Fruit fly (Drosophila melanogaster) whole organism: ENCODE measurements around the gene Ugt49B2.
A peak's percentile ranks its signal among the peaks of the same experiment; 100 is the strongest.

Source experiments
- CG8478 ChIP-seq: fragments of >200 bp; optimal IDR thresholded peaks from 2 replicates; lab custom pipeline; 2018; ENCODE audit warnings: inconsistent platforms
- Dll ChIP-seq: fragments of >200 bp; optimal IDR thresholded peaks from 2 replicates; lab custom pipeline; 2017
- EcR ChIP-seq, 2 experiments: fragments of >200 bp; optimal IDR thresholded peaks; 2 replicates each; lab custom pipeline; 2017; ENCODE audit warnings: missing biosample characterization in 2 of 2, missing genetic modification characterization in 2 of 2, missing genetic modification reagents in 2 of 2
- pan ChIP-seq: fragments of >200 bp; optimal IDR thresholded peaks from 2 replicates; lab custom pipeline; 2017
- psq ChIP-seq: fragments of >200 bp; optimal IDR thresholded peaks from 2 replicates; lab custom pipeline; 2017
- usp ChIP-seq: fragments of >200 bp; optimal IDR thresholded peaks from 2 replicates; lab custom pipeline; 2017; ENCODE audit warnings: missing biosample characterization, missing genetic modification characterization, mixed read lengths

Gene Ugt49B2

DNA sequence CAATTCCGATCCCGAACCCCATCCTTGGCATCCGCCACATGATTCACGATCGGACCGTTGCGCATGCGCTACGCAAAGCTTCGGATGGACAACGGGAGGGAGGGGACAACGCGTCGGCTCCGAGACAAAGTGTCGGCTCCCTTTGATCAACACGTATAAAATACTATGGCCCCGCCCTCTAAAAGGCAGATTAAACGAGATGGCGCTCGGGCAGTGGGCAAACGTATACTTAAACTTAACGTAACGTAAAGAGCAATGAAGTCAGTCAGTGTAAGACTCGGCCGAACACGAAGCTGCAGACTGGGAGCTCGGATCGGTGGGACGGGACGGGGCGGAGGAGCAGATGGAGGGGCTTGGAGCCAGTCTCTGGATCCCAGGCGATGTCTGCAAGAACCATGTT, 17.3 kb upstream of the Ugt49B2 start:
- TF ChIP-seq usp (no peak), Dll (lab: Kevin White, UChicago) (peak; percentile 42)

DNA sequence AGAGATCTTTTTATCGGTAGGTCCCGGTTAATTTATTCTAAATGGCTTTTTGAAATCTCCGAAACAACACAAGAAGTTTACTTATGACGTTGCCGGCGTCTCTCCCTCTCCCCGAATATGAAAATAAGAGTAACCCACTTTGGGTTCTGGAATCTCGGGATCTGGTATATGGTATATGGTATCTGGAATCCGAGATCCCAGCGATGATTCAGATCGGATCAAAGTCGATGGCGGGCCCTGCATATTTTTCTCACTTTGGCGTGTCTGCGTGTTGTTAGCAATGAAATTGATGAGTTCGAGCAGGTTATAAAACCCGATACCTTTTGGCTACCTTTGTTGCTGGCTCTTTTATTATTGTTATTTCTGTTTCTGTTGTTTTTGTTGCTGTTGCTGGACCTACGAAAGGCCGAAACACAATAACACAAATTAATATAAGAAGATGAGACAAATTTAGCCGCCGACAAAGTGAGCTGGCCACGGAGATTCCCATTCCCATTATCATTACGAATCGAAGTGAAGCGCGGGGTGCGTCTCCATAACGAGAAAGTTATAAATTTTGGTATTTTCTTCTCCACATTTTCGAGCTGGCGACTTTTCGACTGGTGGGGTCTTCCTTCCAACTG, 15.6 kb upstream of the Ugt49B2 start:
- no peak for TF ChIP-seq psq
- TF ChIP-seq Dll (lab: Kevin White, UChicago), result no peak
- TF ChIP-seq usp, result no peak
- TF ChIP-seq pan, result no peak
- TF ChIP-seq CG8478 (lab: Kevin White, UChicago), result no peak
- no peak for TF ChIP-seq EcR (GFP tag; optimal IDR thresholded peaks at IDR 0.05; lab: Kevin White, UChicago)

DNA sequence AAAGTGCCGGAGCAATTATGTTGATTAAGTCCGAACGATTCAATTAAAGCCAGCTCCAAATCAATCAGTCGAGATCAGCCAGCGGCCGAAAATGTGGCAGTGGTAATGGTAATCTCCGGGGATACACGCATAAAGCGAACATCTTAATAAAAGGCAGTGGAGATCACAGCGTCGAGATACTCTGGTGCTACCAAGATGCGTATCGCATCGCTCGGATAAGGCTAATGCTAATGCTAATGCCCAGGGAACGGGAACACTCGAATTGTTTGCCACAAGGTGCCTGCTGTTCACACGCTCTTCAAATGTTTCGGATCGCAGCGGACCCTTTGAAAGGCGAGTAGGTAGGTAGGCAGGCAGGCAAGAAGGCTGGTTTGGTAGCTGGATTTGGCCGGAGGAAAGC, 14.6 kb upstream of the Ugt49B2 start:
- TF ChIP-seq Dll (lab: Kevin White, UChicago) (no peak), usp (no peak), CG8478 (lab: Kevin White, UChicago) (no peak), pan (no peak), psq (no peak), EcR (GFP tag; optimal IDR thresholded peaks at IDR 0.05; lab: Kevin White, UChicago) (no peak)

DNA sequence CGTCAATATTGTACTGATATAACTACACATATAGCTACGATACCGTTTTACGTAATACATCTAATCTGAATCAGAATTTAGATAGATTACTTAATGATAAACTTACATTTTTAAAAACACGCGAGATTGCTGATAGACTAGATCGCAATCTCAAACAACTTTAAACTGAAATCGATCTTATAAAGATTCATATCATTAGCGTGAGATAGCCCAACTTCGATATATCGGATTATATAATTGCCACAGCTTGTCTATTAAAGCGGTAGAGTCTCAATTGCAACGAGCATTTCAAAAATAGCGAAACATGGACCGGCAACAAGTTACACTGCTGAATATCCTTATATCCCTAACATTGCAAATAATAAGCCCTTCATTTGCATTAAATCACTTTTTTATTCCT, 9.3 kb upstream of the Ugt49B2 start, which contains the start of gene CheB93b:
Gene CheB93b (plus strand): TSS at position 301 of the 400 bp plus-strand sequence.
- TF ChIP-seq CG8478 (lab: Kevin White, UChicago), result no peak

DNA sequence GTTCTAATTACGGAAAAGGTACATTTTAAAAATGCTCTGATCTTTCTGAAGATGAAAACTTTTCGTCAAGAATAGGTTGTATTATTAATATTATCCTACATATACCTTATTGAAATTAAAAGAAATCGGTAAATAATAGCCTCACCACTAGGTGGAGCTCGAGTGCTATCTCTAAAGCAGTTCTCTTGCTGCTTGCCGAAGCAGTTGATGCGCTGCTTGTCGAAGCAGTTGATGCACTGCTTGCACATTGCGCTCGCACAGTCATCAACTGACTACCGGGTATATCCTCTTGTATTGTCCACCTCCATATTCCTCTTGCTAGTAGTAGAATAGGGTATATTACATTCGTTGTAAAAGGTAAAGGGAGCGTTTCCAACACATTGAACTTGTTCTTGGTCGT, 8.8 kb upstream of the Ugt49B2 start:
- TF ChIP-seq psq, result no peak

DNA sequence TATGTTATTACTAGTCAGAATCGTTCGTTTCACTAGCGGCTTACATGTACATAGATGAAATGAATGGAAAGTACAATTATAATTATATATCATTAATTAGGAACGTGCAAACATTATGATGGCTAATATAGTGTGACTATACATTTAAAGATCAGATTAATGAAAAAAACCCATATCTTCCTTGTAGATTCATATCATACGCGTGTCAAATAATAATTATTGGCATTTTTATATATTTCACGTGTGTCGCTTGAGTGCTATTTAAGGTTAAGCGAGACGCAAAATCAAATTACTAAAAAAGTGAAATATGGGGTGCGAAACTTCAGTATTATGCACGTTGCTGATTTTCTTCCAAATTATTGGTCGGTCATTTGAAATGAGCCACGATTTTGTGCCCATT, 7.6 kb upstream of the Ugt49B2 start, which contains the start of gene CheB93a:
Gene CheB93a (plus strand): TSS at position 301 of the 400 bp plus-strand sequence.
- TF ChIP-seq Dll (lab: Kevin White, UChicago), result no peak
- TF ChIP-seq EcR (GFP tag; optimal IDR thresholded peaks at IDR 0.05; lab: Kevin White, UChicago), result no peak
- TF ChIP-seq usp, result no peak
- TF ChIP-seq psq, result no peak
- TF ChIP-seq pan, result no peak
- TF ChIP-seq CG8478 (lab: Kevin White, UChicago), result no peak

DNA sequence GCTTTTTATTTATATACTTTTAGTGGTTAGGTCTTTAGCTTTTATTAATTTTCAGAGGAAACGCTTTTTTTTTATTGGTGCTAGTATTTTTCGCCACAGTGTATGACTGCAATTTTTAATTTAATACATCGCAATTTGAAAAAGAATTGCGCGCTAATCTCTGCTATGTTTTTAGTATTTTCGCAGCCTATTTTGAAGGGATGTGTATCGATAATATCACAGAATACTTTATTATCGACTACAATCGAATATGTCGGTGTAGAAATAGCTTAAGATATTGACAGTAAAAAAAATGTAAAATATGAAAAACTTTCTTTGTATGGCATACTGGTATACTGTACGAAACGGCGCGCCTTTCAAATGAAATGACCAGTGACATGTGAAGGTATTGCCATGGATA, 7.2 kb upstream of the Ugt49B2 start:
- TF ChIP-seq CG8478 (lab: Kevin White, UChicago), result no peak
- TF ChIP-seq EcR (GFP tag; optimal IDR thresholded peaks at IDR 0.05; lab: Kevin White, UChicago), result no peak

DNA sequence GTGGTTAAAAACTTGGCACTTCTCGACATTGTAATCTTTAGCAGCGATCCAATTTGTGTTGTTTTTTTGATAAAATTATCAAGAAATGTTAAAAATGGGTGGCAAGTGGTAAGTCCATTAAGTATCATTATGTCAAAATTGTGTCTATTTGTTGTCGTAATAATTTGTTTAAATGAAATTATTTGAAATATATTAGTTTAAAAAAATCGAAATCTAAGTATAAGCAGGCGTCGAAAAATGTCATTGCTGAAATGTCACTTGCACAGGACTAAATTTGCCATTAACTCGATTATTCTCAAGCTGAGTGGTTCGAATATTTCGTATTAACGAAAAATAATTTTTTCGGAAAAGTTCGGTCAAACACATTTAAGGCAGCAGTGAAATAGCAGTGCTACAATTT, 3.9 kb upstream of the Ugt49B2 start, which contains the start of gene CG7907:
Gene CG7907 (plus strand): TSS at position 301 of the 400 bp plus-strand sequence.
- TF ChIP-seq EcR (GFP tag; optimal IDR thresholded peaks at IDR 0.05; lab: Kevin White, UChicago), result no peak
- TF ChIP-seq Dll (lab: Kevin White, UChicago), result no peak
- TF ChIP-seq usp, result no peak
- no peak for TF ChIP-seq psq
- no peak for TF ChIP-seq pan
- TF ChIP-seq CG8478 (lab: Kevin White, UChicago), result no peak

DNA sequence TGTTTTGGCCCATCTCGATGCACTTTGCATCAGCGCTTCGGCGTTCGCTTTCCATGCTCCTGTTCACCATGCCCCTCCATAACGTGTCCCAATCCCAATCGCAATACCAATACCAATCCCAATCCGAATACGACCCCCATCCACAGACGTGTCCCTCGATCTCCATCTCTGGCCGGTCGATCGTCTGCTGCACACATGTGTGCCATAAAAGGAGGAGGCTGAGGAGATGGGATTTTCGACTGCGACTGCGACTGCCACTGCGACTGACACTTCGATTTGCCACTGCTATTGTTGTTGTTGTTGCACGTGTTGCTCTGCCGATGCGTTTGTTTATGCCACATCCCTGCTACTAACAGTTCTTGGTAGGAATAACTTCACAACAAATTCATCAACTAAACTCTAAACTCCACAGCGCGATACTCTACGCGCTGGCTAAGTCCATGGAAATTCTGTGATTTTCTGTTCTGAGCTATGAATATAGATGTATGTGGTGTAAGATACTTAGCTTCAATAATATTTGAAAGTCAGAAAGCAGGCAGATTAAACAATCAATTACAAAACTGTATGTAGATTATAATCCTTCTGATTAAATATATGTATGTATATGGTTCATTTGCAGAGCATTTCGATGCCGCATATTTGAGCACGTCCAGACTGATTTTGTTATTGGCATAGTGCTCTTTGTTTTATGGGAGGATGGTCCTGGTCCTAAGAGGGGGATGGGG, 6.4 kb downstream of the Ugt49B2 start:
- no peak for TF ChIP-seq CG8478 (lab: Kevin White, UChicago)
- TF ChIP-seq usp, result no peak

DNA sequence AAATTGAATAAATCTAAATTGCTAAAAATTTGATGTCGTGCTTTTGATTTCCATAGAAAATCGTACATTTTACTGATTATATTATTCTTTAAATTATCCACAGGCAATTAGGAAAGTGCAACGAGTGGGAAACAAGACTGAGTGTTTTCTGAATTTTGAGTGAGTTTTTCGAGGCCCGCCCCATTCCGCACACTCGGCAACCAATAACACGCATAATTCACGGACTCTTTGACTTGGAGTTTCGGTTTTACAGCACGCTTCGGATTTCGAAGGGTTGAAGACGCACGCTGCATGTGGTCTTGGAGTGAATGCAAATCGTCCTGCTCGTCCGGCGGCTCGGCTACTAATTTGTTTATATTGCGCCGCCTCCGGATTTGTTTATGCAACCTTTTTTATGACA, 7.3 kb downstream of the Ugt49B2 start:
- TF ChIP-seq pan (no peak), EcR (GFP tag; optimal IDR thresholded peaks at IDR 0.05; lab: Kevin White, UChicago) (no peak), usp (no peak), CG8478 (lab: Kevin White, UChicago) (no peak), psq (no peak), Dll (lab: Kevin White, UChicago) (no peak)

DNA sequence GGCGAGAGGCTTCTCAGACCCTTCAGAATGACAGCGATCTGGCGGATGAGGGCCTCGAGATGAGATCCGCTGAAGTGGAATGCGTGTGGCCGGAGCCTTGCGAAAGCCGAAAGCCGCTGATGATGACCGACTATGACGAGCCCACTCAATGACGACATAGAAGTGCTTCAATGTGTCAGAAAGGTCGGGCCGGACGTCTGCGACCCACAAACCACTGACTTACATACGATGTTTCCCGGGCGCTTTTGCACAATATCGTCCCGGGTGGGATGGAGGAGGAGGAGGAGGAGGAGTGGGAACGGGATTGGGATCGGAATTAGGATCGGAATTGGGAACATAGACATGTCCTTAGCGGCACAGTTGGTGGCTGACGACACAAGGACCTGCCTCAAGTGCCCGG, 8.6 kb downstream of the Ugt49B2 start:
- TF ChIP-seq Dll (lab: Kevin White, UChicago) (no peak), psq (no peak), pan (no peak), usp (no peak), EcR (GFP tag; optimal IDR thresholded peaks at IDR 0.05; lab: Kevin White, UChicago) (no peak), CG8478 (lab: Kevin White, UChicago) (no peak)

DNA sequence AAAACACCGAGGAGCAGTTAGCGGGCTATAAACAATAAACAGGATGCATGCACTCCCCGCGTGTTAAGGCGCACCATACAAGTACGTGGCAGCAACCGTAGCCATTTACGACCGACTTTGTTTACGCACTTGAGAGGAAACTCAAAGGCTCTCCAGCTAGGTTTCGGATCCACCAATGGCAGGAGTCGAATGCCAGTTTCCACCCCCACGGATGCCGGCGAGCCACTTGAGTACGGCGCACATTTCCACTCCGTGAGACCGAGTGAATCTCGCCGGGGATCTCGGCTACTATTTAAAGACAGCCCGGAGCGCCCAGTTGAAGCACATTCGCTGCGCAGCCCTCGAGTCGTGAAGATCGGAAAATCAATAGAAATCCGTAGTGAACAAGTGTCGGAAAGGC, 11.0 kb downstream of the Ugt49B2 start, which contains the start of gene bap:
Gene bap (plus strand): TSS at position 317 of the 400 bp plus-strand sequence.
- TF ChIP-seq usp (no peak), pan (no peak), Dll (lab: Kevin White, UChicago) (no peak), CG8478 (lab: Kevin White, UChicago) (no peak), EcR (GFP tag; optimal IDR thresholded peaks at IDR 0.05; lab: Kevin White, UChicago) (no peak)

DNA sequence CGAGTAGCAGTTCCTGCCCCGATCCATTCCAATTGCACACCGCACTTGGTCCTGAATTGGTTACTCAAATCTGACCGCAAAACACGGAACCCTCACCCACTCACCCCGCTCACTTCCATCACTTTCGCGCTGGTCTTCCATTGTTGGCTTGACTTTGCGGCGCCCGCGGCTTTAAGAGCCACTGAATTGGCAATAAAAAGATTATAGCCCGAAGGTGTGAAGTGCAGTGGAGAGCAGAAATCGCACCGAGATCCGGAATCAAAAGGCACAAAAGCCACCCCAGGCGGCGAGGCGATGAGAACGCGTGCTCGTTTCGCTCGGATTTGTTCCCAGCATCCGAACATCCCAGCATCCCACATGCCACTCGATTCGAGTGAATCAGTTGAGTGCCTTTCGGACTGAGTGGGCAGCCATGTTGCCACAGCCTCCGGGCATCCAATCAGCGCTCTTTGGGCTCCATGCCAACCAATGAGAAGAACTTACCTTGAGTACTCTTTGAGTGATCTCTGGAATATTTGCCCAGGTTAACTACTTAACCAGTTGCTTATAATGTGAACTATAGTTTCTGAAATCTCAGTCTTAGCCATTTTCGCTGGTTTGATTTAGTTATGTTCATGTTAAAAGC, 12.1 kb downstream of the Ugt49B2 start:
- TF ChIP-seq CG8478 (lab: Kevin White, UChicago) (no peak), psq (no peak), pan (no peak), EcR (GFP tag; optimal IDR thresholded peaks at IDR 0.05; lab: Kevin White, UChicago) (no peak), Dll (lab: Kevin White, UChicago) (no peak), usp (no peak)
